Fruit fly (Drosophila melanogaster) whole organism, embryonic: ENCODE measurements around the gene CG3071.
A peak's percentile ranks its signal among the peaks of the same experiment; 100 is the strongest.

Experiments
- Asciz ChIP-seq: fragments of 200-800 bp; sonication (Bioruptor generic); optimal IDR thresholded peaks from 2 replicates; lab custom pipeline; 2017; ENCODE audit warnings: missing biosample characterization, mild to moderate bottlenecking, missing genetic modification characterization, missing genetic modification reagents
- Blimp-1 ChIP-seq: fragments of 200-800 bp; sonication (Bioruptor generic); optimal IDR thresholded peaks from 3 replicates; lab custom pipeline; 2018; ENCODE audit warnings: missing biosample characterization, missing genetic modification characterization, mild to moderate bottlenecking, moderate library complexity, missing genetic modification reagents
- CG10543 ChIP-seq: fragments of 200-800 bp; sonication (Bioruptor generic); optimal IDR thresholded peaks from 3 replicates; lab custom pipeline; 2017; ENCODE audit warnings: missing biosample characterization, mild to moderate bottlenecking, missing genetic modification characterization, moderate library complexity
- CG12391 ChIP-seq: fragments of 200-800 bp; sonication (Bioruptor generic); optimal IDR thresholded peaks from 3 replicates; lab custom pipeline; 2018; ENCODE audit warnings: missing biosample characterization, mild to moderate bottlenecking, missing genetic modification characterization, moderate library complexity
- CG12769 ChIP-seq: fragments of 200-800 bp; sonication (Bioruptor generic); optimal IDR thresholded peaks from 2 replicates; lab custom pipeline; 2019; ENCODE audit warnings: missing biosample characterization, mild to moderate bottlenecking, missing genetic modification characterization, moderate library complexity
- CG17385 ChIP-seq: fragments of 200-800 bp; sonication (Bioruptor generic); optimal IDR thresholded peaks from 3 replicates; lab custom pipeline; 2018; ENCODE audit warnings: missing biosample characterization, mild to moderate bottlenecking, missing genetic modification characterization
- CG18476 ChIP-seq: fragments of 200-800 bp; sonication (Bioruptor generic); optimal IDR thresholded peaks from 2 replicates; lab custom pipeline; 2016; ENCODE audit warnings: missing biosample characterization, mild to moderate bottlenecking, missing genetic modification characterization
- CG32767 ChIP-seq: fragments of 200-800 bp; sonication (Bioruptor generic); IDR thresholded peaks from 2 replicates; pipeline ENCODE4 v1.3.6; 2022; ENCODE audit warnings: missing biosample characterization, missing genetic modification characterization
- CG3281 ChIP-seq: fragments of 200-800 bp; sonication (Bioruptor generic); optimal IDR thresholded peaks from 3 replicates; lab custom pipeline; 2017; ENCODE audit warnings: missing biosample characterization, mild to moderate bottlenecking, missing genetic modification characterization
- CG7928 ChIP-seq: fragments of 200-800 bp; sonication (Bioruptor generic); optimal IDR thresholded peaks from 2 replicates; lab custom pipeline; 2017; ENCODE audit warnings: missing biosample characterization, mild to moderate bottlenecking, missing genetic modification characterization
- CG9932 ChIP-seq: fragments of 200-800 bp; sonication (Bioruptor generic); IDR thresholded peaks from 2 replicates; pipeline ENCODE4 v1.3.6; 2022; ENCODE audit warnings: missing biosample characterization, missing genetic modification characterization
- Doc3 ChIP-seq: fragments of 200-800 bp; sonication (Bioruptor generic); IDR thresholded peaks from 3 replicates; pipeline ENCODE4 v1.3.6; 2022; ENCODE audit warnings: missing biosample characterization, missing genetic modification characterization; ENCODE audit not compliant: partially characterized antibody
- E2f1 ChIP-seq: fragments of 200-800 bp; sonication (Bioruptor generic); IDR thresholded peaks from 2 replicates; pipeline ENCODE4 v1.3.6; 2022; ENCODE audit warnings: missing biosample characterization, missing genetic modification characterization
- Eip74EF ChIP-seq, 2 experiments: fragments of 200-800 bp in 1 of 2; fragments of >200 bp in 1 of 2; sonication (Bioruptor generic) in 1 of 2; optimal IDR thresholded peaks; 2 replicates each; lab custom pipeline; 2017 to 2019; ENCODE audit warnings: missing biosample characterization in 2 of 2, missing genetic modification characterization in 2 of 2, mild to moderate bottlenecking in 1 of 2, moderate library complexity in 1 of 2
- Ets65A ChIP-seq: fragments of 200-800 bp; sonication (Bioruptor generic); peaks from one replicate; lab custom pipeline; 2016; ENCODE audit warnings: missing biosample characterization, missing genetic modification characterization
- H2.0 ChIP-seq: fragments of 200-800 bp; sonication (Bioruptor generic); IDR thresholded peaks from 2 replicates; pipeline ENCODE4 v1.3.6; 2022; ENCODE audit warnings: missing biosample characterization, missing genetic modification characterization
- Hr78 ChIP-seq, 2 experiments: fragments of 200-800 bp in 1 of 2; fragments of >200 bp in 1 of 2; sonication (Bioruptor generic) in 1 of 2; optimal IDR thresholded peaks; 2 replicates each; lab custom pipeline; 2017 to 2019; ENCODE audit warnings: missing biosample characterization in 2 of 2, missing genetic modification characterization in 2 of 2, mild to moderate bottlenecking in 1 of 2, moderate library complexity in 1 of 2
- Kr ChIP-seq: fragments of 200-800 bp; sonication (Bioruptor generic); optimal IDR thresholded peaks from 2 replicates; lab custom pipeline; 2017; ENCODE audit warnings: missing biosample characterization, mild to moderate bottlenecking, missing genetic modification characterization
- Med ChIP-seq: fragments of 200-800 bp; sonication (Bioruptor generic); peaks from one replicate; lab custom pipeline; 2016; ENCODE audit warnings: missing biosample characterization, missing genetic modification characterization, mild to moderate bottlenecking, inconsistent platforms, moderate library complexity
- NFAT ChIP-seq: fragments of 200-800 bp; sonication (Bioruptor generic); IDR thresholded peaks from 2 replicates; pipeline ENCODE4 v1.3.6; 2022; ENCODE audit warnings: missing biosample characterization, missing genetic modification characterization
- Nf-YA ChIP-seq: fragments of 200-800 bp; sonication (Bioruptor generic); IDR thresholded peaks from 2 replicates; pipeline ENCODE4 v1.3.6; 2022; ENCODE audit warnings: missing biosample characterization, missing genetic modification characterization
- Nf-YC ChIP-seq: fragments of 200-800 bp; optimal IDR thresholded peaks from 3 replicates; lab custom pipeline; 2019; ENCODE audit warnings: missing biosample characterization, mild to moderate bottlenecking, missing genetic modification characterization, moderate library complexity
- Pdp1 ChIP-seq, 2 experiments: fragments of 200-800 bp; sonication (Bioruptor generic); optimal IDR thresholded peaks; 3 replicates each; lab custom pipeline; 2016; ENCODE audit warnings: missing biosample characterization in 2 of 2, missing genetic modification characterization in 2 of 2, mild to moderate bottlenecking in 1 of 2, moderate library complexity in 1 of 2
- Sry-δ ChIP-seq: fragments of 200-800 bp; sonication (Bioruptor generic); optimal IDR thresholded peaks from 2 replicates; lab custom pipeline; 2016; ENCODE audit warnings: missing biosample characterization, missing genetic modification characterization
- Tbp ChIP-seq: fragments of >200 bp; optimal IDR thresholded peaks from 2 replicates; lab custom pipeline; 2018; ENCODE audit warnings: missing biosample characterization, missing genetic modification characterization
- Trl ChIP-seq, 3 experiments: fragments of >200 bp in 2 of 3; fragments of 200-800 bp in 1 of 3; sonication (Bioruptor generic) in 1 of 3; optimal IDR thresholded peaks; 2 replicates in 1 of 3; 3 replicates in 2 of 3; lab custom pipeline; 2016 to 2017; ENCODE audit warnings: missing biosample characterization in 1 of 3, missing genetic modification characterization in 1 of 3
- amos ChIP-seq: fragments of 200-800 bp; sonication (Bioruptor generic); IDR thresholded peaks from 2 replicates; pipeline ENCODE4 v1.3.6; 2022; ENCODE audit warnings: missing biosample characterization, missing genetic modification characterization; ENCODE audit not compliant: partially characterized antibody
- btn ChIP-seq: fragments of 200-800 bp; sonication (Bioruptor generic); optimal IDR thresholded peaks from 2 replicates; lab custom pipeline; 2016; ENCODE audit warnings: missing biosample characterization, missing genetic modification characterization
- cg ChIP-seq: fragments of 200-800 bp; sonication (Bioruptor generic); optimal IDR thresholded peaks from 3 replicates; lab custom pipeline; 2019; ENCODE audit warnings: missing biosample characterization, mild to moderate bottlenecking, missing genetic modification characterization, moderate library complexity
- chinmo ChIP-seq: fragments of 200-800 bp; sonication (Bioruptor generic); IDR thresholded peaks from 4 replicates; pipeline ENCODE4 v1.3.6; 2022; ENCODE audit warnings: missing biosample characterization, missing genetic modification characterization; ENCODE audit not compliant: partially characterized antibody
- chm ChIP-seq: fragments of 200-800 bp; sonication (Bioruptor generic); IDR thresholded peaks from 2 replicates; pipeline ENCODE4 v1.3.6; 2022; ENCODE audit warnings: missing biosample characterization, missing genetic modification characterization
- crol ChIP-seq: fragments of 200-800 bp; sonication (Bioruptor generic); IDR thresholded peaks from 2 replicates; pipeline ENCODE4 v1.3.6; 2022; ENCODE audit warnings: missing biosample characterization, missing genetic modification characterization
- crp ChIP-seq, 2 experiments: fragments of 200-800 bp; sonication (Bioruptor generic); optimal IDR thresholded peaks; 2 replicates in 1 of 2; 3 replicates in 1 of 2; lab custom pipeline; 2017; ENCODE audit warnings: missing biosample characterization in 2 of 2, missing genetic modification characterization in 2 of 2, mild to moderate bottlenecking in 1 of 2, moderate library complexity in 1 of 2
- emc ChIP-seq: fragments of 200-800 bp; sonication (Bioruptor generic); optimal IDR thresholded peaks from 2 replicates; lab custom pipeline; 2016; ENCODE audit warnings: missing biosample characterization, missing genetic modification characterization
- eve ChIP-seq, 2 experiments: fragments of >200 bp; optimal IDR thresholded peaks; 2 replicates each; lab custom pipeline; 2017; ENCODE audit warnings: missing biosample characterization in 2 of 2, missing genetic modification characterization in 2 of 2
- ftz-f1 ChIP-seq: fragments of 200-800 bp; sonication (Bioruptor generic); optimal IDR thresholded peaks from 2 replicates; lab custom pipeline; 2016; ENCODE audit warnings: missing biosample characterization, missing genetic modification characterization
- gro ChIP-seq: fragments of 200-800 bp; sonication (Bioruptor generic); optimal IDR thresholded peaks from 2 replicates; lab custom pipeline; 2016; ENCODE audit warnings: missing biosample characterization, missing genetic modification characterization
- kni ChIP-seq: fragments of 200-800 bp; sonication (Bioruptor generic); optimal IDR thresholded peaks from 3 replicates; lab custom pipeline; 2017; ENCODE audit warnings: mild to moderate bottlenecking, missing biosample characterization, missing genetic modification reagents, missing genetic modification characterization
- otp ChIP-seq: fragments of 200-800 bp; sonication (Bioruptor generic); IDR thresholded peaks from 3 replicates; pipeline ENCODE4, ENCODE4 v1.3.6; 2022; ENCODE audit warnings: missing biosample characterization, missing genetic modification characterization
- pb ChIP-seq: fragments of 200-800 bp; sonication (Bioruptor generic); optimal IDR thresholded peaks from 3 replicates; lab custom pipeline; 2016; ENCODE audit warnings: missing biosample characterization, missing genetic modification characterization
- pfk ChIP-seq: fragments of 200-800 bp; sonication (Bioruptor generic); optimal IDR thresholded peaks from 2 replicates; lab custom pipeline; 2018; ENCODE audit warnings: missing biosample characterization, mild to moderate bottlenecking, missing genetic modification characterization, moderate library complexity
- sd ChIP-seq: fragments of 200-800 bp; sonication (Bioruptor generic); optimal IDR thresholded peaks from 3 replicates; lab custom pipeline; 2018; ENCODE audit warnings: missing biosample characterization, mild to moderate bottlenecking, missing genetic modification characterization, moderate library complexity
- shn ChIP-seq: fragments of 200-800 bp; sonication (Bioruptor generic); optimal IDR thresholded peaks from 3 replicates; lab custom pipeline; 2016; ENCODE audit warnings: missing biosample characterization, missing genetic modification characterization
- slbo ChIP-seq: fragments of 200-800 bp; sonication (Bioruptor generic); IDR thresholded peaks from 2 replicates; pipeline ENCODE4 v1.3.6; 2022; ENCODE audit warnings: missing biosample characterization, missing genetic modification characterization
- so ChIP-seq: fragments of 200-800 bp; sonication (Bioruptor generic); IDR thresholded peaks from 3 replicates; pipeline ENCODE4 v1.3.6; 2022; ENCODE audit warnings: missing biosample characterization, missing genetic modification characterization
- sqz ChIP-seq: fragments of 200-800 bp; sonication (Bioruptor generic); optimal IDR thresholded peaks from 3 replicates; lab custom pipeline; 2018; ENCODE audit warnings: missing biosample characterization, mild to moderate bottlenecking, missing genetic modification characterization
- sr ChIP-seq: fragments of 200-800 bp; sonication (Bioruptor generic); IDR thresholded peaks from 3 replicates; pipeline ENCODE4 v1.3.6; 2022; ENCODE audit warnings: missing biosample characterization, missing genetic modification characterization

Gene CG3071

DNA sequence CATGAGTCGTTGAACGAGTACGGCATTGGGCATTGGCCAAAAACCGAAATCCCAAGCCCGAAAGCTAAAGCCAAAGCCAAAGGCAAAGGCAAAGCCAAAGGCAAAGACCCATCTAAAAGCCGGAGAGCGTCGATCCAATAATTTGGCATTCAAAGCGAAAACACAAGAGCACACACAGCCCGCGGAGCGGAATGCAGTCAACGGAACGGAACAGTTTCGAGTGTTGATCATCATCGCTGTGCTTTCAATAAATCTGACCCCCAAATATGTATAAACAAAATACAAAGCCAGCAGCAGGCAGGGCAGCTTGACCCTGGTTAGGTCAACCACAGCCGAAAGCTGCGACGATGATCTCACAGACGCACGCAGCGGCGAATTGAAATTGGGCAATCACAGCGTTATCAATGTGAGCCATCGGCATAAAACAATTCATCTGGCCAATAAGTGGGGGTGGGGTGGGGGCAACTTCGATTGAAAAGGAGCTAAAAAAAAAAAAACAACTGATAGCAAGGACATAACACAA, 16.2 kb downstream of the CG3071 start:
- peak; percentile 70 for TF ChIP-seq Med (GFP tag; lab: Kevin White, UChicago)
- peak; percentile 28 for TF ChIP-seq ftz-f1 (GFP tag; lab: Kevin White, UChicago)
- peak; percentile 14 for TF ChIP-seq CG10543 (GFP tag; lab: Kevin White, UChicago)
- peak in 1 of 2 experiments; percentile 31 for TF ChIP-seq Eip74EF (GFP tag; optimal IDR thresholded peaks at IDR 0.05; lab: Kevin White, UChicago)
- peak; percentile 52 for TF ChIP-seq sd
- TF ChIP-seq E2f1, result no peak
- TF ChIP-seq gro (GFP tag; lab: Kevin White, UChicago), result no peak
- peak in 1 of 2 experiments; percentile 11 for TF ChIP-seq Pdp1 (GFP tag; optimal IDR thresholded peaks at IDR 0.05; lab: Kevin White, UChicago)
- TF ChIP-seq CG9932 (GFP tag; lab: Robert Waterston, UW), result peak; percentile 15; the same call in 1 of the 2 replicates
- TF ChIP-seq CG17385 (GFP tag; lab: Kevin White, UChicago), result no peak
- TF ChIP-seq pfk (GFP tag; lab: Kevin White, UChicago), result peak; percentile 61
- TF ChIP-seq CG12769 (tag; lab: Kevin White, UChicago), result peak; percentile 27
- peak; percentile 93 for TF ChIP-seq chinmo (GFP tag; lab: Robert Waterston, UW)
- peak in 1 of 2 experiments; percentile 80 for TF ChIP-seq Hr78 (GFP tag; optimal IDR thresholded peaks at IDR 0.05; lab: Kevin White, UChicago)

DNA sequence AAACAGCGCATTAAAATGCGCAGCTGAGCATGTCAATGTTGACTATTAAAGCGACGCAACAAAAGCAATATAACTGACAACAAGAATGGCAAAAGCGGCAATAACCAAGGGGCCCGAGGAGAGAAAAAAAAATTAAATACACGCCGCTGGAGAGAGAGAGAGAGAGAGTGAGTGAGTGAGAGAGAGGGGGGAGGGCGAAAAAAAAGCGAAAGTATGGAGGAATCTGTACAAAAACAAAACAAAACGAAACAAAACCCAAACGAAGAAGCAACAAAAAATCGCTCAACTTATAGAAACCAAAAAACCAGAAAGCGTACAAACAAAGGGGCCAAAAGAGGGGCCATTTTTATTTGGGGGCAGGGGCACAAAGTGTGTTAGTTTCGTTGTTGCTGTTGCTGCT, 20.8 kb downstream of the CG3071 start:
- TF ChIP-seq otp (GFP tag; lab: Robert Waterston, UW), result no peak
- peak; percentile 99 for TF ChIP-seq Blimp-1 (GFP tag; lab: Kevin White, UChicago)
- no peak for TF ChIP-seq CG7928 (GFP tag; lab: Kevin White, UChicago)
- no peak for TF ChIP-seq amos (GFP tag; lab: Robert Waterston, UW)
- TF ChIP-seq chinmo (GFP tag; lab: Robert Waterston, UW), result 0 out of 4 replicates have a peak, but pooled peaks have one; percentile 28
- peak; percentile 45; the same call in 1 of the 2 replicates for TF ChIP-seq crol (GFP tag; lab: Robert Waterston, UW)
- no peak for TF ChIP-seq eve (GFP tag; optimal IDR thresholded peaks at IDR 0.05; lab: Kevin White, UChicago)
- TF ChIP-seq sr (GFP tag; lab: Robert Waterston, UW), result no peak
- no peak for TF ChIP-seq CG18476
- peak; percentile 16 to 60 for TF ChIP-seq Trl (optimal IDR thresholded peaks at IDR 0.05; lab: Kevin White, UChicago)
- no peak for TF ChIP-seq Trl (GFP tag; optimal IDR thresholded peaks at IDR 0.05; lab: Kevin White, UChicago)
- TF ChIP-seq kni, result peak; percentile 27
- peak; percentile 27 for TF ChIP-seq sd
- TF ChIP-seq sqz, result peak; percentile 73
- no peak for TF ChIP-seq Sry-δ (GFP tag; lab: Kevin White, UChicago)
- no peak for TF ChIP-seq Tbp (GFP tag; lab: Kevin White, UChicago)
- TF ChIP-seq CG32767 (GFP tag; lab: Robert Waterston, UW), result no peak
- no peak for TF ChIP-seq crp (GFP tag; optimal IDR thresholded peaks at IDR 0.05; lab: Kevin White, UChicago)
- no peak for TF ChIP-seq Kr (GFP tag; lab: Kevin White, UChicago)
- no peak for TF ChIP-seq Asciz (GFP tag; lab: Kevin White, UChicago)
- no peak for TF ChIP-seq shn (GFP tag; lab: Kevin White, UChicago)
- TF ChIP-seq btn (GFP tag; lab: Kevin White, UChicago), result no peak
- no peak for TF ChIP-seq chm (GFP tag; lab: Robert Waterston, UW)
- peak; percentile 1 for TF ChIP-seq Med (GFP tag; lab: Kevin White, UChicago)
- TF ChIP-seq pb, result no peak

DNA sequence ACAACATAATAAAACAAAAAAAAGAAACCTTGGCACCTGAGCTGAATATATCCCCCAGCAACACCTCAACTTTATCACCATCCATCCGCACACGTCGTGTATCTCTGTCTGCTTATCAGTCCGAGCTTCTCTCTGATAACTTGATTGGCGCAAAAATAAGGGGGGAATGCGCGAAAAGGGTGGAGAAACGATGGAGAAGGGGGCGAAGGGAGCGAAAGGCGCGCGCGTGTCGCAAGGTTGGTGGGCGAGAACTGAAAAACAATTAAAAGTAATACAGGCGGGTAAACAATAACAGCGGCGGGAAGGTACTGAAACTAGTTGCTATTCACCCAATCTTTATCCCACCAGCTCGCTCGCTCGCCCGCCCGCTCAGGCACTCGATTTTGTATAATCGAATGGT, 23.6 kb downstream of the CG3071 start:
- TF ChIP-seq Nf-YC (tag; lab: Kevin White, UChicago) (peak; percentile 13), so (no peak), H2.0 (no peak), cg (no peak), Ets65A (GFP tag; lab: Kevin White, UChicago) (no peak), Nf-YA (GFP tag; lab: Robert Waterston, UW) (no peak), NFAT (no peak), CG10543 (GFP tag; lab: Kevin White, UChicago) (peak; percentile 28), Hr78 (GFP tag; optimal IDR thresholded peaks at IDR 0.05; lab: Kevin White, UChicago) (no peak), slbo (GFP tag; lab: Robert Waterston, UW) (no peak), Doc3 (GFP tag; lab: Robert Waterston, UW) (no peak), emc (GFP tag; lab: Kevin White, UChicago) (no peak), CG12391 (no peak), CG3281 (no peak)
